Fruit fly (Drosophila melanogaster) whole organism, wandering third instar larva: ENCODE measurements around the gene mus302.

Experiments
- Abd-B ChIP-seq: fragments of >200 bp; optimal IDR thresholded peaks from 2 replicates; lab custom pipeline; 2017; ENCODE audit warnings: missing biosample characterization, missing genetic modification characterization
- CG32264 ChIP-seq: fragments of 200-800 bp; sonication (Bioruptor generic); optimal IDR thresholded peaks from 2 replicates; lab custom pipeline; 2016; ENCODE audit warnings: missing biosample characterization, missing genetic modification characterization
- CG9705 ChIP-seq: fragments of 200-800 bp; sonication (Bioruptor generic); optimal IDR thresholded peaks from 2 replicates; lab custom pipeline; 2018; ENCODE audit warnings: missing biosample characterization, mild to moderate bottlenecking, missing genetic modification characterization
- CrebA ChIP-seq: fragments of 200-800 bp; sonication (Bioruptor generic); optimal IDR thresholded peaks from 2 replicates; lab custom pipeline; 2016; ENCODE audit warnings: missing biosample characterization, mild to moderate bottlenecking, missing genetic modification characterization, borderline replicate concordance
- Dfd ChIP-seq: fragments of >200 bp; optimal IDR thresholded peaks from 2 replicates; lab custom pipeline; 2017; ENCODE audit warnings: missing biosample characterization, missing genetic modification characterization
- Dif ChIP-seq: fragments of 200-275, 200-300 bp; sonication (Bioruptor generic); optimal IDR thresholded peaks from 2 replicates; lab custom pipeline; 2018; ENCODE audit warnings: missing biosample characterization, missing genetic modification characterization; ENCODE audit not compliant: partially characterized antibody
- GATAd ChIP-seq: sonication (Bioruptor generic); optimal IDR thresholded peaks from 2 replicates; lab custom pipeline; 2016; ENCODE audit warnings: missing biosample characterization, missing genetic modification characterization
- HLH106 ChIP-seq: fragments of 200-800 bp; optimal IDR thresholded peaks from 3 replicates; lab custom pipeline; 2019; ENCODE audit warnings: missing biosample characterization, mild to moderate bottlenecking, missing genetic modification characterization, moderate library complexity
- Hnf4 ChIP-seq: fragments of 200-800 bp; sonication (Bioruptor generic); optimal IDR thresholded peaks from 2 replicates; lab custom pipeline; 2016; ENCODE audit warnings: missing biosample characterization, mild to moderate bottlenecking, missing genetic modification characterization
- Hr78 ChIP-seq: fragments of >200 bp; optimal IDR thresholded peaks from 2 replicates; lab custom pipeline; 2017; ENCODE audit warnings: missing biosample characterization, missing genetic modification characterization
- Hr83 ChIP-seq: fragments of 200-300 bp; sonication (Bioruptor generic); optimal IDR thresholded peaks from 2 replicates; lab custom pipeline; 2016; ENCODE audit warnings: missing biosample characterization, mild to moderate bottlenecking, missing genetic modification characterization, moderate library complexity; ENCODE audit not compliant: poor library complexity, severe bottlenecking
- Jra ChIP-seq: sonication (Bioruptor generic); optimal IDR thresholded peaks from 2 replicates; lab custom pipeline; 2016; ENCODE audit warnings: missing biosample characterization, missing genetic modification characterization
- Mio ChIP-seq: sonication (Bioruptor generic); optimal IDR thresholded peaks from 2 replicates; lab custom pipeline; 2016; ENCODE audit warnings: missing biosample characterization, missing genetic modification characterization
- Myc ChIP-seq: fragments of >200 bp; optimal IDR thresholded peaks from 2 replicates; lab custom pipeline; 2017
- N ChIP-seq: fragments of >200 bp; optimal IDR thresholded peaks from 2 replicates; lab custom pipeline; 2018; ENCODE audit warnings: missing biosample characterization, missing external identifiers, missing genetic modification characterization
- OdsH ChIP-seq: fragments of 200-800 bp; sonication (Bioruptor generic); optimal IDR thresholded peaks from 2 replicates; lab custom pipeline; 2016; ENCODE audit warnings: missing biosample characterization, mild to moderate bottlenecking, missing genetic modification characterization
- Rel ChIP-seq, 2 experiments: fragments of 200-800 bp; sonication (Bioruptor generic) in 1 of 2; optimal IDR thresholded peaks; 2 replicates in 1 of 2; 3 replicates in 1 of 2; lab custom pipeline; 2016 to 2019; ENCODE audit warnings: mild to moderate bottlenecking in 2 of 2, missing biosample characterization in 2 of 2, missing genetic modification characterization in 2 of 2, moderate library complexity in 1 of 2
- Sp1 ChIP-seq: fragments of 200-800 bp; sonication (Bioruptor generic); optimal IDR thresholded peaks from 3 replicates; lab custom pipeline; 2019; ENCODE audit warnings: missing biosample characterization, mild to moderate bottlenecking, missing genetic modification characterization, moderate library complexity
- Vsx2 ChIP-seq: fragments of 200-300, 225-300 bp; sonication (Bioruptor generic); optimal IDR thresholded peaks from 2 replicates; lab custom pipeline; 2018; ENCODE audit warnings: missing biosample characterization, missing genetic modification characterization; ENCODE audit not compliant: partially characterized antibody
- br ChIP-seq: fragments of 200-800 bp; sonication (Bioruptor generic); optimal IDR thresholded peaks from 2 replicates; lab custom pipeline; 2016; ENCODE audit warnings: missing biosample characterization, missing genetic modification characterization
- brk ChIP-seq: fragments of 200-800 bp; sonication (Bioruptor generic); optimal IDR thresholded peaks from 2 replicates; lab custom pipeline; 2016; ENCODE audit warnings: missing biosample characterization, mild to moderate bottlenecking, missing genetic modification characterization
- dl ChIP-seq, 2 experiments: fragments of 175-275, 200-275 bp in 1 of 2; fragments of 200-275 bp in 1 of 2; sonication (Bioruptor generic); optimal IDR thresholded peaks; lab custom pipeline; 2018; ENCODE audit warnings: mild to moderate bottlenecking in 2 of 2, missing biosample characterization in 2 of 2, missing genetic modification characterization in 2 of 2, moderate library complexity in 2 of 2; ENCODE audit not compliant: partially characterized antibody in 2 of 2, insufficient read depth in 1 of 2
- dmrt93B ChIP-seq: fragments of 200-800 bp; sonication (Bioruptor generic); optimal IDR thresholded peaks from 2 replicates; lab custom pipeline; 2018; ENCODE audit warnings: missing biosample characterization, mild to moderate bottlenecking, missing genetic modification characterization
- dsf ChIP-seq: sonication (Bioruptor generic); optimal IDR thresholded peaks from 2 replicates; lab custom pipeline; 2016; ENCODE audit warnings: missing biosample characterization, missing genetic modification characterization, borderline replicate concordance
- ey ChIP-seq: fragments of 200-800 bp; sonication (Bioruptor generic); optimal IDR thresholded peaks from 2 replicates; lab custom pipeline; 2016; ENCODE audit warnings: missing biosample characterization, missing genetic modification characterization
- foxo ChIP-seq, 2 experiments: fragments of 200-800 bp; sonication (Bioruptor generic); optimal IDR thresholded peaks; 2 replicates in 1 of 2; 3 replicates in 1 of 2; lab custom pipeline; 2016 to 2017; ENCODE audit warnings: missing biosample characterization in 2 of 2, missing genetic modification characterization in 2 of 2
- fru ChIP-seq: fragments of 200-800 bp; sonication (Bioruptor generic); optimal IDR thresholded peaks from 3 replicates; lab custom pipeline; 2016; ENCODE audit warnings: missing biosample characterization, mild to moderate bottlenecking, missing genetic modification characterization
- h ChIP-seq: fragments of 200-800 bp; sonication (Bioruptor generic); optimal IDR thresholded peaks from 3 replicates; lab custom pipeline; 2016; ENCODE audit warnings: missing biosample characterization, mild to moderate bottlenecking, missing genetic modification characterization
- jim ChIP-seq: fragments of 175-275, 200-325 bp; sonication (Bioruptor generic); optimal IDR thresholded peaks from 2 replicates; lab custom pipeline; 2016; ENCODE audit warnings: missing biosample characterization, mild to moderate bottlenecking, missing genetic modification characterization
- lola ChIP-seq: fragments of >200 bp; optimal IDR thresholded peaks from 2 replicates; lab custom pipeline; 2017; ENCODE audit warnings: missing biosample characterization, missing genetic modification characterization
- pan ChIP-seq: fragments of >200 bp; optimal IDR thresholded peaks from 2 replicates; lab custom pipeline; 2017
- psq ChIP-seq: fragments of 200-800 bp; sonication (Bioruptor generic); optimal IDR thresholded peaks from 3 replicates; lab custom pipeline; 2017; ENCODE audit warnings: missing biosample characterization, mild to moderate bottlenecking, missing genetic modification characterization, moderate library complexity
- rgr ChIP-seq: fragments of 200-800 bp; sonication (Bioruptor generic); optimal IDR thresholded peaks from 3 replicates; lab custom pipeline; 2016; ENCODE audit warnings: missing biosample characterization, mild to moderate bottlenecking, missing genetic modification characterization
- sage ChIP-seq: fragments of 200-800 bp; sonication (Bioruptor generic); optimal IDR thresholded peaks from 2 replicates; lab custom pipeline; 2016; ENCODE audit warnings: missing biosample characterization, mild to moderate bottlenecking, missing genetic modification characterization
- sv ChIP-seq: fragments of 200-800 bp; sonication (Bioruptor generic); optimal IDR thresholded peaks from 3 replicates; lab custom pipeline; 2016; ENCODE audit warnings: missing biosample characterization, missing genetic modification characterization
- tai ChIP-seq: sonication (Bioruptor generic); optimal IDR thresholded peaks from 2 replicates; lab custom pipeline; 2016; ENCODE audit warnings: missing biosample characterization, missing genetic modification characterization
- usp ChIP-seq: fragments of >200 bp; optimal IDR thresholded peaks from 2 replicates; lab custom pipeline; 2017; ENCODE audit warnings: missing biosample characterization, missing genetic modification characterization
- woc ChIP-seq: sonication (Bioruptor generic); optimal IDR thresholded peaks from 2 replicates; lab custom pipeline; 2016; ENCODE audit warnings: missing biosample characterization, mild to moderate bottlenecking, missing genetic modification characterization

The mus302 gene

dm6 chr3L:16801499-16802452, 22.2 kb upstream of the mus302 start (continued):
- TF ChIP-seq psq (peak; percentile 81), jim (GFP tag; lab: Kevin White, UChicago) (peak; percentile 50), foxo (GFP tag; optimal IDR thresholded peaks at IDR 0.05; lab: Kevin White, UChicago) (peak; percentile 38 to 69), Mio (GFP tag; lab: Kevin White, UChicago) (peak; percentile 44), tai (peak; percentile 21), dsf (peak; percentile 3), brk (GFP tag; lab: Kevin White, UChicago) (peak; percentile 62), dl (GFP tag; optimal IDR thresholded peaks at IDR 0.05; lab: Kevin White, UChicago; ENCODE audit: insufficient read depth in 1 of 2, partially characterized antibody in 2 of 2) (peak; percentile 38 to 54), lola (GFP tag; lab: Kevin White, UChicago) (no peak), h (GFP tag; lab: Kevin White, UChicago) (peak; percentile 83)

dm6 chr3L:16800026-16800425, 20.5 kb upstream of the mus302 start:
- peak; percentile 31 for TF ChIP-seq fru (GFP tag; lab: Kevin White, UChicago)
- peak; percentile 80 for TF ChIP-seq Hr83 (GFP tag; lab: Kevin White, UChicago)
- TF ChIP-seq dl (GFP tag; optimal IDR thresholded peaks at IDR 0.05; lab: Kevin White, UChicago; ENCODE audit: insufficient read depth in 1 of 2, partially characterized antibody in 2 of 2): peak; percentile 55 to 63
- TF ChIP-seq Dfd (GFP tag; lab: Kevin White, UChicago): no peak
- no peak for TF ChIP-seq Jra (GFP tag; lab: Kevin White, UChicago)
- TF ChIP-seq h (GFP tag; lab: Kevin White, UChicago): peak; percentile 68
- no peak for TF ChIP-seq usp
- TF ChIP-seq foxo (GFP tag; optimal IDR thresholded peaks at IDR 0.05; lab: Kevin White, UChicago): peak in 1 of 2 experiments; percentile 4
- peak; percentile 45 for TF ChIP-seq br
- no peak for TF ChIP-seq sv (GFP tag; lab: Kevin White, UChicago)
- no peak for TF ChIP-seq pan (lab: Kevin White, UChicago)
- TF ChIP-seq Vsx2 (GFP tag; lab: Kevin White, UChicago): peak; percentile 54
- peak; percentile 66 for TF ChIP-seq Hnf4 (GFP tag; lab: Kevin White, UChicago)
- TF ChIP-seq OdsH (GFP tag; lab: Kevin White, UChicago): peak; percentile 2
- TF ChIP-seq Rel (GFP tag; optimal IDR thresholded peaks at IDR 0.05; lab: Kevin White, UChicago): no peak
- TF ChIP-seq Rel (tag; optimal IDR thresholded peaks at IDR 0.05; lab: Kevin White, UChicago): peak; percentile 56
- TF ChIP-seq rgr: peak; percentile 70
- TF ChIP-seq Sp1 (GFP tag; lab: Kevin White, UChicago): peak; percentile 50
- TF ChIP-seq Dif: peak; percentile 78
- TF ChIP-seq, all 38 proteins: peak for 13

dm6 chr3L:16796603-16797002, 17.1 kb upstream of the mus302 start:
- TF ChIP-seq sage (GFP tag; lab: Kevin White, UChicago) (no peak), rgr (peak; percentile 88), dmrt93B (GFP tag; lab: Kevin White, UChicago) (no peak), dsf (peak; percentile 5), Hr83 (GFP tag; lab: Kevin White, UChicago) (peak; percentile 41), br (peak; percentile 88), lola (GFP tag; lab: Kevin White, UChicago) (no peak), h (GFP tag; lab: Kevin White, UChicago) (peak; percentile 79), pan (lab: Kevin White, UChicago) (no peak), CG32264 (peak; percentile 50), Abd-B (GFP tag; lab: Kevin White, UChicago) (no peak), Rel (GFP tag; optimal IDR thresholded peaks at IDR 0.05; lab: Kevin White, UChicago) (peak; percentile 36), Rel (tag; optimal IDR thresholded peaks at IDR 0.05; lab: Kevin White, UChicago) (peak; percentile 18), Mio (GFP tag; lab: Kevin White, UChicago) (no peak), Jra (GFP tag; lab: Kevin White, UChicago) (peak; percentile 67), Hr78 (GFP tag; lab: Kevin White, UChicago) (no peak), jim (GFP tag; lab: Kevin White, UChicago) (no peak), N (GFP tag; lab: Kevin White, UChicago) (no peak), ey (GFP tag; lab: Kevin White, UChicago) (peak; percentile 86), OdsH (GFP tag; lab: Kevin White, UChicago) (peak; percentile 87), Vsx2 (GFP tag; lab: Kevin White, UChicago) (no peak), fru (GFP tag; lab: Kevin White, UChicago) (peak; percentile 83), CG9705 (GFP tag; lab: Kevin White, UChicago) (no peak), usp (no peak), psq (peak; percentile 81), brk (GFP tag; lab: Kevin White, UChicago) (no peak), Dfd (GFP tag; lab: Kevin White, UChicago) (no peak), foxo (GFP tag; optimal IDR thresholded peaks at IDR 0.05; lab: Kevin White, UChicago) (peak in 1 of 2 experiments; percentile 59), GATAd (no peak), Sp1 (GFP tag; lab: Kevin White, UChicago) (peak; percentile 77), Dif (peak; percentile 36), sv (GFP tag; lab: Kevin White, UChicago) (no peak), tai (no peak), dl (GFP tag; optimal IDR thresholded peaks at IDR 0.05; lab: Kevin White, UChicago; ENCODE audit: insufficient read depth in 1 of 2, partially characterized antibody in 2 of 2) (no peak), Myc (lab: Kevin White, UChicago) (no peak), CrebA (no peak), Hnf4 (GFP tag; lab: Kevin White, UChicago) (no peak), HLH106 (tag; lab: Kevin White, UChicago) (no peak), woc (peak; percentile 62)
